Fruit fly (Drosophila melanogaster) Kc167 (cell line): ENCODE results near the gene FucT6.
"Not testable (repeated sequence)": the region's sequence is repeated elsewhere in the genome, so short reads cannot be mapped to it uniquely, and the experiment has no call there.

Experiments
- Myc ChIP-seq: fragments of >200 bp; optimal IDR thresholded peaks from 2 replicates; lab custom pipeline; 2017; ENCODE audit warnings: missing external identifiers
- Sin3A ChIP-seq: fragments of >200 bp; optimal IDR thresholded peaks from 2 replicates; lab custom pipeline; 2018; ENCODE audit warnings: missing external identifiers
- h ChIP-seq: fragments of >200 bp; optimal IDR thresholded peaks from 3 replicates; lab custom pipeline; 2018; ENCODE audit warnings: missing external identifiers
- insv ChIP-seq: fragments of >200 bp; optimal IDR thresholded peaks from 3 replicates; lab custom pipeline; 2018; ENCODE audit warnings: missing external identifiers
- psq ChIP-seq: fragments of >200 bp; optimal IDR thresholded peaks from 2 replicates; lab custom pipeline; 2017; ENCODE audit warnings: missing external identifiers
- ttk ChIP-seq: sonication (Bioruptor generic); optimal IDR thresholded peaks from 2 replicates; lab custom pipeline; 2017; ENCODE audit warnings: missing external identifiers

FucT6 gene

dm6 chrX:11709799-11710720 lies at the start of gene FucT6:
Gene FucT6 (minus strand): TSS chrX:11709951.
- TF ChIP-seq Myc (lab: Kevin White, UChicago) (no peak), psq (no peak), h (lab: Kevin White, UChicago) (no peak), insv (lab: Kevin White, UChicago) (no peak), ttk (lab: Kevin White, UChicago) (no peak), Sin3A (lab: Kevin White, UChicago) (no peak)

dm6 chrX:11756892-11757291 lies 47.1 kb upstream of the FucT6 start:
- TF ChIP-seq ttk (lab: Kevin White, UChicago) = no peak
- no peak for TF ChIP-seq insv (lab: Kevin White, UChicago)
- TF ChIP-seq Sin3A (lab: Kevin White, UChicago) = no peak
- no peak for TF ChIP-seq Myc (lab: Kevin White, UChicago)
- TF ChIP-seq psq = no peak
- TF ChIP-seq h (lab: Kevin White, UChicago) = no peak

DNA sequence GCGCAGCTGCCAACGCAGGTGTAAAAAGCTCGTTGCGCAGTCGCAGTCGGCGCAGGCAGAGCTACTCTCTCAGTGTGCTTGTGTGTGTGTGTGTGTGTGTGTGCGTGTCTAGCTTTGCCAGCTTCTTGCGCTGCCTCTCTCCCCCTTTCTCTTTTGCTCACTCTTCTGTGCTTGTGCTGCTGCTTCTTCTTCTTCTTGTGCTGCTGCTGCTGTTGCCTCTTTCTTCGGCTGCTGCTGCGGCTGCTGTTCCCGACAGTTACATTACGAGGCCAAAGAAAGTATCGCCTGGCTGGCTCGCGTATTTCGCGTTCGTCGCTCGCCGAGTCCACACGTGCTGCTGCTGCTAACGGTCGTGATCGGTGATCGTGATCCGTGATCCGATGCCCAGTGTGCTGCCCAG lies 44.2 kb upstream of the FucT6 start, which contains the start of gene m:
m (plus strand) TSS at position 301 of the 400 bp plus-strand sequence.
- TF ChIP-seq insv, ttk, h (lab: Kevin White, UChicago): not testable (repeated sequence)

DNA sequence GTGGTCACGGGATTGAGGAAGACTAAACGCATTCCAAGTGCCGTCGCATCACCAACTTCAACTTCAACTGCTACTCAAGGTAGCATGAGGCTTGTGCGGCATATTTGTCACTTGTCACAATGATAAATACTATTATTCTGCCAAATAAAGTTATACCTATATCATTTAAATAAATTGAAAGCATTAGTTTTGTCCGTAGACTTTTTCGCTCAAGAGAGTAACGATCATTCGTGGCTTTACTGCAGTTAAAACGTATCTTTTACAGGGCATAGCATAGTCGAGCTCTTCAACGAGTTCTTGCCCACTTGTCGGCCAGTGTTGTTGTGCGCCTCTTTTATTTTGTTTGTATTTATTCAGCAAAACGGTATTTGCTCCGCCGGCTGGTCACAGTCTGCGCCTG lies 26.7 kb upstream of the FucT6 start:
- TF ChIP-seq ttk (lab: Kevin White, UChicago) (no peak), insv (lab: Kevin White, UChicago) (no peak), Myc (lab: Kevin White, UChicago) (no peak), Sin3A (lab: Kevin White, UChicago) (no peak), psq (no peak), h (lab: Kevin White, UChicago) (no peak)

dm6 chrX:11733795-11734194 lies 24.0 kb upstream of the FucT6 start, which contains the start of gene inaF-A:
Gene inaF-A (minus strand): TSS chrX:11733895.
- TF ChIP-seq insv (lab: Kevin White, UChicago) = no peak
- TF ChIP-seq h (lab: Kevin White, UChicago) = no peak
- no peak for TF ChIP-seq psq
- no peak for TF ChIP-seq Myc (lab: Kevin White, UChicago)
- no peak for TF ChIP-seq Sin3A (lab: Kevin White, UChicago)
- no peak for TF ChIP-seq ttk (lab: Kevin White, UChicago)

DNA sequence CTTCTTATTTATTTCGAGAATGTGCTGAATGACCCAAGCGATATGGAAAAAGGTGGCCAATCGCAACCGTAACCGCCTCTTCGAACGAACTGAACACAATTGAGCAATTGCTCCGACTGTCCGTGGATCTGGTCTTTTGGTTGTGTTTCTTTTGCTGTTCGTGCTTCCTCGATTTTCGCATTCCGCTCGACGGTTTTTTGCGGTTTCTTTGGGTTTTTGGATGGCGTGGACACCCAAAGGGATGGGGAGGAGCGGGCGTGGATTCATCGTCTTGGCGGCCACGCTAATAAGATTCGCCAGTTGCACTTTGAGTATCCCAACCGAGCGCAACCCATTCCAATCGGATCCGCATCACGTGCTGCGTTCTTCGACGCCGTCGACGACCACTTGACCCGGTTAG lies 22.9 kb upstream of the FucT6 start, which contains the start of gene inaF-B:
inaF-B (minus strand) TSS at position 101 of the 400 bp plus-strand sequence.
- TF ChIP-seq Sin3A (lab: Kevin White, UChicago) (no peak), Myc (lab: Kevin White, UChicago) (no peak), insv (lab: Kevin White, UChicago) (no peak), psq (no peak), h (lab: Kevin White, UChicago) (no peak), ttk (lab: Kevin White, UChicago) (no peak)

DNA sequence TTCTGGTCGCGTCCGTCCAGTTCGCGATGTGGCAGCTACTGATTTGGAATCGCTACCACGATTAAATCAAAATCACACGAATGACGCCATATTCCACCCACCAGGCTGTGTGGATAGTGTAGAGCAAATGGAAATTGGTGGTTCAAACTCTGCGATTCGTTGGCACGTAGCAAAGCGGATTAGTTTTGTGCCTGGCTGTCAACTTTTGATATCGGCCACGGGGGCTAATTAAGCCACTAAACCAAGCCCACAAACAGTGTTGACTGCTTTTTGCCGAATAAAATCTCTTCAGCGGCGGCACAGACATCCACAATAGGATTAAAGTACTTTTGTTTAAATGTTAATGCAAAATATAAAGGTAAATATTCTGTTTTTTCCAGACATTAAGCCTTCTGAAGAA lies 21.9 kb upstream of the FucT6 start, which contains the start of gene inaF-C:
inaF-C (minus strand) TSS at position 101 of the 400 bp plus-strand sequence.
- no peak for TF ChIP-seq psq
- no peak for TF ChIP-seq insv (lab: Kevin White, UChicago)
- no peak for TF ChIP-seq h (lab: Kevin White, UChicago)
- TF ChIP-seq ttk (lab: Kevin White, UChicago) = no peak
- no peak for TF ChIP-seq Sin3A (lab: Kevin White, UChicago)
- TF ChIP-seq Myc (lab: Kevin White, UChicago) = no peak

dm6 chrX:11729993-11730392 lies 20.2 kb upstream of the FucT6 start:
- TF ChIP-seq h (lab: Kevin White, UChicago) (no peak), ttk (lab: Kevin White, UChicago) (no peak), Sin3A (lab: Kevin White, UChicago) (no peak), psq (no peak), Myc (lab: Kevin White, UChicago) (no peak), insv (lab: Kevin White, UChicago) (no peak)

DNA sequence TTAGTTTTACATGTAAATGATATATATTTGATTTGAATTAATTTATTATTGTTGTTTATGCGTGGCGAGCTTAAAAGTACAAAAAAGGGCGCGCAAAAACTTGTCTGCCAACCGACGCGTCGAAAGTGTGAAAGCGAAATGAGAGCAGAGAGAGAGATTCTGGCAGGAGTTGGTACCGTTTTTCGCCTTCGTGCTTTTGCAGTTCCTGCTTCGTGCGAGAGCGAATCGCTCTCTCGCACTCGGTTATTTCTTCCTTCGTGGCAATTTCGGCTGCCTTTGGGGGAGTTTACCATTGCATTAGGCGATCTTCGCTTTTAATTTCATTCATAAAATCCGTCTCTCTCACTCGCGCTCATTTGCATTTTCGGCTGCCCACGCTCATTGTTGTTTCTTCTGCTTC lies 19.2 kb upstream of the FucT6 start, which contains the start of gene inaF-D:
inaF-D (minus strand) TSS at position 101 of the 400 bp plus-strand sequence.
- no peak for TF ChIP-seq ttk (lab: Kevin White, UChicago)
- TF ChIP-seq h (lab: Kevin White, UChicago) = no peak
- TF ChIP-seq Sin3A (lab: Kevin White, UChicago) = no peak
- TF ChIP-seq psq = no peak
- TF ChIP-seq Myc (lab: Kevin White, UChicago) = no peak
- no peak for TF ChIP-seq insv (lab: Kevin White, UChicago)

- TF ChIP-seq Sin3A (lab: Kevin White, UChicago) = no peak
- TF ChIP-seq h (lab: Kevin White, UChicago) = no peak
- no peak for TF ChIP-seq Myc (lab: Kevin White, UChicago)
- no peak for TF ChIP-seq psq
- no peak for TF ChIP-seq ttk (lab: Kevin White, UChicago)
- TF ChIP-seq insv (lab: Kevin White, UChicago) = no peak
Observed at dm6 chrX:11723946-11724345, 14.2 kb upstream of the FucT6 start, which contains the start of gene CG15221. Gene CG15221 (plus strand): TSS chrX:11724246.

- TF ChIP-seq h (lab: Kevin White, UChicago) = no peak
- TF ChIP-seq insv (lab: Kevin White, UChicago) = no peak
- TF ChIP-seq Myc (lab: Kevin White, UChicago) = no peak
- TF ChIP-seq Sin3A (lab: Kevin White, UChicago) = no peak
- TF ChIP-seq ttk (lab: Kevin White, UChicago) = no peak
- TF ChIP-seq psq = no peak
Observed at dm6 chrX:11720138-11720537, 10.4 kb upstream of the FucT6 start, which contains the start of gene Tango10. Gene Tango10 (plus strand): TSS chrX:11720245.
